Worm (Caenorhabditis elegans): ENCODE results near the gene F07D3.3.

F07D3.3 gene

ce11 chrV:9451485-9451884 is 11.0 kb downstream of the F07D3.3 start:
- TF ChIP-seq sma-9 (GFP tag; optimal IDR thresholded peaks at IDR 0.05): no peak
- TF ChIP-seq sma-9 (tag; optimal IDR thresholded peaks at IDR 0.05): no peak
- no peak for TF ChIP-seq nhr-77 (tag; optimal IDR thresholded peaks at IDR 0.05)
- TF ChIP-seq nhr-25 (tag; optimal IDR thresholded peaks at IDR 0.05): no peak
- no peak for TF ChIP-seq lin-13 (GFP tag; optimal IDR thresholded peaks at IDR 0.05)
- TF ChIP-seq mab-5 (tag; optimal IDR thresholded peaks at IDR 0.05): no peak
- TF ChIP-seq lsy-2 (tag; optimal IDR thresholded peaks at IDR 0.05): no peak
- no peak for TF ChIP-seq zag-1 (tag; optimal IDR thresholded peaks at IDR 0.05)
- no peak for TF ChIP-seq elt-1 (tag; optimal IDR thresholded peaks at IDR 0.05)
- no peak for TF ChIP-seq Y55F3AM.14 (GFP tag; optimal IDR thresholded peaks at IDR 0.05)
- no peak for TF ChIP-seq R02D3.7 (tag; optimal IDR thresholded peaks at IDR 0.05)
- TF ChIP-seq ama-1 (optimal IDR thresholded peaks at IDR 0.05): no peak
- no peak for TF ChIP-seq peb-1 (tag; optimal IDR thresholded peaks at IDR 0.05)
- no peak for TF ChIP-seq unc-55 (GFP tag; optimal IDR thresholded peaks at IDR 0.05)
- TF ChIP-seq egl-27 (tag; optimal IDR thresholded peaks at IDR 0.05): no peak
- TF ChIP-seq unc-62 (GFP tag; optimal IDR thresholded peaks at IDR 0.05): no peak
- TF ChIP-seq nhr-10 (tag; optimal IDR thresholded peaks at IDR 0.05): no peak
- no peak for TF ChIP-seq nhr-12 (tag; optimal IDR thresholded peaks at IDR 0.05)
- TF ChIP-seq C34F6.9 (tag; optimal IDR thresholded peaks at IDR 0.05): no peak
- no peak for TF ChIP-seq ceh-82 (tag; optimal IDR thresholded peaks at IDR 0.05)
- no peak for TF ChIP-seq elt-3 (tag; optimal IDR thresholded peaks at IDR 0.05)

ce11 chrV:9444618-9445017 is 17.9 kb downstream of the F07D3.3 start:
- peak; percentile 2 for TF ChIP-seq nhr-25 (tag; optimal IDR thresholded peaks at IDR 0.05)
- TF ChIP-seq unc-55 (GFP tag; optimal IDR thresholded peaks at IDR 0.05): no peak

ce11 chrV:9443748-9444147 is 18.8 kb downstream of the F07D3.3 start, which contains the start of gene wdr-62:
Gene wdr-62, plus strand, starts transcription at chrV:9444048.
- no peak for TF ChIP-seq lin-11 (tag; optimal IDR thresholded peaks at IDR 0.05)
- no peak for TF ChIP-seq aly-2 (tag; optimal IDR thresholded peaks at IDR 0.05)
- TF ChIP-seq gmeb-1 (tag; optimal IDR thresholded peaks at IDR 0.05): no peak
- peak; percentile 4 for TF ChIP-seq nhr-25 (tag; optimal IDR thresholded peaks at IDR 0.05)
- no peak for TF ChIP-seq lin-13 (GFP tag; optimal IDR thresholded peaks at IDR 0.05)

ce11 chrV:9443109-9443508 is 19.4 kb downstream of the F07D3.3 start:
- TF ChIP-seq gmeb-1 (tag; optimal IDR thresholded peaks at IDR 0.05): peak; percentile 35
- peak; percentile 67 for TF ChIP-seq sma-9 (GFP tag; optimal IDR thresholded peaks at IDR 0.05)
- TF ChIP-seq sma-9 (tag; optimal IDR thresholded peaks at IDR 0.05): no peak
- no peak for TF ChIP-seq nhr-6 (tag; optimal IDR thresholded peaks at IDR 0.05)
- TF ChIP-seq mbf-1 (tag; optimal IDR thresholded peaks at IDR 0.05): no peak
- peak; percentile 49 for TF ChIP-seq crh-2 (tag; optimal IDR thresholded peaks at IDR 0.05)
- peak; percentile 8 for TF ChIP-seq skn-1 (tag; optimal IDR thresholded peaks at IDR 0.05)
- TF ChIP-seq F13H6.1 (tag; optimal IDR thresholded peaks at IDR 0.05): peak; percentile 46
- no peak for TF ChIP-seq lin-39 (tag; optimal IDR thresholded peaks at IDR 0.05)
- peak; percentile 92 for TF ChIP-seq fos-1 (tag; optimal IDR thresholded peaks at IDR 0.05)

- TF ChIP-seq blmp-1 (tag; optimal IDR thresholded peaks at IDR 0.05; ENCODE audit: insufficient read depth): no peak
- peak; percentile 7 for TF ChIP-seq nhr-129 (tag; optimal IDR thresholded peaks at IDR 0.05)
- TF ChIP-seq sem-4 (tag; optimal IDR thresholded peaks at IDR 0.05): no peak
- TF ChIP-seq F13H6.1 (tag; optimal IDR thresholded peaks at IDR 0.05): peak; percentile 10
- no peak for TF ChIP-seq egl-27 (tag; optimal IDR thresholded peaks at IDR 0.05)
- peak; percentile 26 for TF ChIP-seq unc-55 (GFP tag; optimal IDR thresholded peaks at IDR 0.05)
- TF ChIP-seq alr-1 (tag; optimal IDR thresholded peaks at IDR 0.05): no peak
- TF ChIP-seq ZK546.5 (tag; optimal IDR thresholded peaks at IDR 0.05): no peak
- peak; percentile 38 for TF ChIP-seq sma-9 (GFP tag; optimal IDR thresholded peaks at IDR 0.05)
- no peak for TF ChIP-seq sma-9 (tag; optimal IDR thresholded peaks at IDR 0.05)
- no peak for TF ChIP-seq C34F6.9 (tag; optimal IDR thresholded peaks at IDR 0.05)
- no peak for TF ChIP-seq sma-3 (GFP tag; optimal IDR thresholded peaks at IDR 0.05)
Observed at ce11 chrV:9442471-9442870, 20.0 kb downstream of the F07D3.3 start.

All from whole organism, L2 larva.